Worm (Caenorhabditis elegans): ENCODE data around the gene F43C11.8.

DNA sequence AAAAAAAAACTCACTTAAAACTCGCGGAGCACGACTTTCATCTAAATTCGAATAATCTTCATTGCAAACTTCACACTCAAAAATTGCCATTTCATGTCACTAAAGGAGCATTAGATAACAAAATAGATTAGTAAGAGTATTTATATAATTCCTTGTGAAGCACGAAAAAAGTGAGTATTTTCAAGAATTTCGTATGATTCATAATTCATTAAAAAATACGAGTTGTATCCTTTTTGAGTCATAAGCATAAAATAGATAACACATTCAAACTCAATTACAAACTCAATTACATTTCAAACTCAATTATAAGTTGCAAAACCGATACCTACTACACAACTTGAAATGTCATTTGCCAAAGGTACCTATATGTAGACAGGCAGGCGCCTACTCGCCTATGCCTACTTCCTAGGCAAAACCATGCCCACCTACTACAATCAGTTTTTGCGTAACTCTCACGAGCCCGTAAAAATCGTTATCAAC lies 3.3 kb upstream of the F43C11.8 start, which contains the start of the genes ZK1240.8 and ZK1240.1:
- TF ChIP-seq unc-130 (GFP tag; optimal IDR thresholded peaks at IDR 0.05) (no peak), R02D3.7 (tag; optimal IDR thresholded peaks at IDR 0.05) (no peak), zag-1 (tag; optimal IDR thresholded peaks at IDR 0.05) (no peak), mdl-1 (tag; optimal IDR thresholded peaks at IDR 0.05) (no peak), skn-1 (tag; optimal IDR thresholded peaks at IDR 0.05) (no peak), aly-2 (tag; optimal IDR thresholded peaks at IDR 0.05) (no peak), egl-27 (tag; optimal IDR thresholded peaks at IDR 0.05) (no peak)

Measured in whole organism, L4 larva.